Worm (Caenorhabditis elegans): ENCODE measurements around the gene F02D8.4.

ce11 chrV:14978205-14978751 is 6.4 kb upstream of the F02D8.4 start, which contains the start of the genes grd-12 and F02D8.1:
- no peak for TF ChIP-seq Y75B8A.6 (GFP tag; IDR thresholded peaks at IDR 0.05)
- TF ChIP-seq nhr-28 (tag; optimal IDR thresholded peaks at IDR 0.05) = no peak
- TF ChIP-seq ceh-32 (tag; optimal IDR thresholded peaks at IDR 0.05; ENCODE audit: poor library complexity) = no peak
- TF ChIP-seq aha-1 (tag) = no peak
